Worm (Caenorhabditis elegans): ENCODE measurements around the gene unc-52.

ce11 chrII:14622758-14623157 is 61.5 kb downstream of the unc-52 start, which contains the start of gene mltn-10:
- no peak for TF ChIP-seq nhr-11 (tag; optimal IDR thresholded peaks at IDR 0.05)
- no peak for TF ChIP-seq ztf-4 (tag; optimal IDR thresholded peaks at IDR 0.05)
- TF ChIP-seq unc-62 (GFP tag; optimal IDR thresholded peaks at IDR 0.05), result no peak
